Worm (Caenorhabditis elegans): Measurements from ENCODE around the gene rps-1.

Gene rps-1

ce11 chrIII:4502559-4503240 is 27.0 kb downstream of the rps-1 start (continued):
- TF ChIP-seq ZK337.2 (GFP tag; IDR thresholded peaks at IDR 0.05) (no peak), D1046.2 (GFP tag; IDR thresholded peaks at IDR 0.05) (no peak), dve-1 (tag; optimal IDR thresholded peaks at IDR 0.05; ENCODE audit: insufficient read depth) (peak; percentile 52), sdz-12 (GFP tag; optimal IDR thresholded peaks at IDR 0.05) (no peak), mep-1 (tag; optimal IDR thresholded peaks at IDR 0.05) (no peak), T20F7.1 (GFP tag; optimal IDR thresholded peaks at IDR 0.05) (peak; percentile 1), ZK546.5 (tag; optimal IDR thresholded peaks at IDR 0.05) (no peak), ceh-32 (tag; optimal IDR thresholded peaks at IDR 0.05; ENCODE audit: poor library complexity) (no peak), nhr-6 (tag; optimal IDR thresholded peaks at IDR 0.05) (no peak), F37D6.2 (tag; optimal IDR thresholded peaks at IDR 0.05) (no peak), hif-1 (tag; optimal IDR thresholded peaks at IDR 0.05) (no peak), saeg-2 (GFP tag; IDR thresholded peaks at IDR 0.05) (no peak), egl-27 (tag; optimal IDR thresholded peaks at IDR 0.05) (no peak), lin-13 (GFP tag; optimal IDR thresholded peaks at IDR 0.05) (no peak), zfp-3 (GFP tag; conservative IDR thresholded peaks at IDR 0.05) (no peak), spr-1 (tag; optimal IDR thresholded peaks at IDR 0.05) (no peak), nhr-25 (tag; optimal IDR thresholded peaks at IDR 0.05; ENCODE audit: borderline replicate concordance, insufficient read depth) (no peak), nhr-237 (tag; optimal IDR thresholded peaks at IDR 0.05) (no peak), hmg-1.1 (GFP tag; IDR thresholded peaks at IDR 0.05) (peak; percentile 43; the same call in 1 of the 2 replicates), jun-1 (tag; optimal IDR thresholded peaks at IDR 0.05) (no peak), nhr-41 (GFP tag; IDR thresholded peaks at IDR 0.05) (no peak), ama-1 (optimal IDR thresholded peaks at IDR 0.05) (no peak), dmd-9 (GFP tag; IDR thresholded peaks at IDR 0.05) (no peak), unc-62 (GFP tag; optimal IDR thresholded peaks at IDR 0.05 in 1 of 2) (no peak), unc-62 (tag; optimal IDR thresholded peaks at IDR 0.05) (no peak), pqm-1 (tag; optimal IDR thresholded peaks at IDR 0.05) (peak; percentile 75), lir-3 (tag; optimal IDR thresholded peaks at IDR 0.05) (no peak), arid-1 (GFP tag; conservative IDR thresholded peaks at IDR 0.05) (no peak), ctbp-1 (GFP tag; IDR thresholded peaks at IDR 0.05) (peak; percentile 14; the same call in 1 of the 2 replicates), mdt-29 (GFP tag; IDR thresholded peaks at IDR 0.05) (no peak), pha-4 (GFP tag; IDR thresholded peaks at IDR 0.05) (no peak), pha-4 (tag; optimal IDR thresholded peaks at IDR 0.05) (no peak), ceh-20 (GFP tag; IDR thresholded peaks at IDR 0.05) (no peak), egl-43 (GFP tag; IDR thresholded peaks at IDR 0.05) (0 out of 2 replicates have a peak, but pooled peaks have one; percentile 35), daf-8 (GFP tag; IDR thresholded peaks at IDR 0.05) (no peak), F49E8.2 (tag; optimal IDR thresholded peaks at IDR 0.05; ENCODE audit: borderline replicate concordance) (no peak), madf-9 (GFP tag; conservative IDR thresholded peaks at IDR 0.05) (peak; percentile 28; the same call in 1 of the 2 replicates), vab-7 (GFP tag; IDR thresholded peaks at IDR 0.05) (no peak), aly-2 (tag; optimal IDR thresholded peaks at IDR 0.05) (no peak), dmd-6 (GFP tag; IDR thresholded peaks at IDR 0.05) (peak; percentile 74), unc-39 (tag; optimal IDR thresholded peaks at IDR 0.05) (no peak), ces-1 (GFP tag; optimal IDR thresholded peaks at IDR 0.05) (no peak), ceh-28 (tag; optimal IDR thresholded peaks at IDR 0.05) (no peak), rbr-2 (tag; optimal IDR thresholded peaks at IDR 0.05) (no peak), ceh-44 (GFP tag; IDR thresholded peaks at IDR 0.05) (no peak), mxl-2 (GFP tag; conservative IDR thresholded peaks at IDR 0.05) (no peak), ztf-11 (tag; optimal IDR thresholded peaks at IDR 0.05) (no peak), zfp-2 (tag; optimal IDR thresholded peaks at IDR 0.05) (no peak), aha-1 (tag) (peak; percentile 48), lin-1 (GFP tag; IDR thresholded peaks at IDR 0.05) (no peak), ztf-7 (tag; optimal IDR thresholded peaks at IDR 0.05) (no peak)

Data from whole organism, L4 larva.